Worm (Caenorhabditis elegans) whole organism, L2 larva: ENCODE results near the gene F01D4.8.

ENCODE experiments used
- alr-1 ChIP-seq: fragments of 150-350 bp; optimal IDR thresholded peaks from 2 replicates; lab custom pipeline; 2014; ENCODE audit warnings: missing biosample characterization, missing genetic modification characterization
- ama-1 ChIP-seq: fragments of 150-350 bp; optimal IDR thresholded peaks from 2 replicates; lab custom pipeline; 2018; ENCODE audit warnings: inconsistent platforms
- blmp-1 ChIP-seq: sonication (generic microtip); optimal IDR thresholded peaks from 2 replicates; lab custom pipeline; 2017; ENCODE audit warnings: missing genetic modification characterization, mild to moderate bottlenecking, missing compliant biosample characterization, antibody characterized with exemption, moderate library complexity; ENCODE audit not compliant: insufficient read depth
- ceh-82 ChIP-seq: fragments of 150-350 bp; optimal IDR thresholded peaks from 2 replicates; lab custom pipeline; 2014; ENCODE audit warnings: missing biosample characterization, missing genetic modification characterization
- elt-1 ChIP-seq: fragments of 150-350 bp; optimal IDR thresholded peaks from 2 replicates; lab custom pipeline; 2014; ENCODE audit warnings: missing biosample characterization, missing genetic modification characterization
- lin-39 ChIP-seq: fragments of 150-350 bp; optimal IDR thresholded peaks from 2 replicates; lab custom pipeline; 2014; ENCODE audit warnings: missing biosample characterization, missing genetic modification reagents, missing genetic modification characterization
- lsy-2 ChIP-seq, 2 experiments: fragments of 150-350 bp in 1 of 2; sonication (generic microtip) in 1 of 2; optimal IDR thresholded peaks; 2 replicates each; lab custom pipeline; 2014 to 2017; ENCODE audit warnings: missing biosample characterization in 2 of 2, missing genetic modification characterization in 2 of 2
- nhr-11 ChIP-seq: fragments of 150-350 bp; optimal IDR thresholded peaks from 2 replicates; lab custom pipeline; 2014; ENCODE audit warnings: missing biosample characterization, missing genetic modification characterization
- skn-1 ChIP-seq: sonication (generic microtip); optimal IDR thresholded peaks from 2 replicates; lab custom pipeline; 2017; ENCODE audit warnings: missing biosample characterization, missing genetic modification characterization
- snpc-4 ChIP-seq: fragments of 150-350 bp; optimal IDR thresholded peaks from 2 replicates; lab custom pipeline; 2014; ENCODE audit warnings: missing biosample characterization, missing genetic modification characterization
- unc-55 ChIP-seq: fragments of 150-350 bp; sonication (generic microtip); optimal IDR thresholded peaks from 3 replicates; lab custom pipeline; 2014; ENCODE audit warnings: missing biosample characterization, missing genetic modification reagents, missing genetic modification characterization
- unc-62 ChIP-seq: fragments of 150-350 bp; optimal IDR thresholded peaks from 2 replicates; lab custom pipeline; 2014; ENCODE audit warnings: missing biosample characterization, missing genetic modification reagents, missing genetic modification characterization
- ztf-1 ChIP-seq: fragments of 200-800 bp; sonication (Bioruptor generic); conservative IDR thresholded peaks from 2 replicates; pipeline ENCODE4 v1.3.6; 2022; ENCODE audit warnings: missing genetic modification characterization, missing compliant biosample characterization
- ztf-4 ChIP-seq: fragments of 150-350 bp; optimal IDR thresholded peaks from 2 replicates; lab custom pipeline; 2014; ENCODE audit warnings: missing biosample characterization, missing genetic modification characterization

- no peak for TF ChIP-seq ztf-1 (GFP tag; lab: Robert Waterston, UW)
- TF ChIP-seq ceh-82 (tag; lab: Kevin White, UChicago), result no peak
- TF ChIP-seq alr-1, result no peak
- TF ChIP-seq lsy-2 (tag; optimal IDR thresholded peaks at IDR 0.05; lab: Kevin White, UChicago), result no peak
- TF ChIP-seq skn-1 (tag; lab: Kevin White, UChicago), result no peak
- TF ChIP-seq snpc-4, result no peak
- no peak for TF ChIP-seq ama-1 (lab: Kevin White, UChicago)
- no peak for TF ChIP-seq blmp-1 (tag; lab: Kevin White, UChicago)
- no peak for TF ChIP-seq nhr-11 (tag; lab: Kevin White, UChicago)
- no peak for TF ChIP-seq unc-62 (GFP tag; lab: Kevin White, UChicago)
- no peak for TF ChIP-seq unc-55 (GFP tag; lab: Kevin White, UChicago)
- TF ChIP-seq elt-1, result no peak
- TF ChIP-seq lin-39 (tag; lab: Kevin White, UChicago), result no peak
- no peak for TF ChIP-seq ztf-4 (tag; lab: Kevin White, UChicago)
These were observed 35.1 kb downstream of the F01D4.8 start, which contains the start of gene F13B12.6 for ce11 chrIV:10417781-10418180.
